Worm (Caenorhabditis elegans) whole organism, L1 larva: ENCODE results near the gene Y49F6B.20.

ENCODE experiments used
- Y116A8C.19 ChIP-seq: sonication (generic microtip); optimal IDR thresholded peaks from 2 replicates; lab custom pipeline; 2016; ENCODE audit warnings: missing compliant biosample characterization, missing genetic modification characterization, borderline replicate concordance
- alr-1 ChIP-seq: fragments of 200-800 bp; sonication (Bioruptor generic); optimal IDR thresholded peaks from 2 replicates; lab custom pipeline; 2018; ENCODE audit warnings: borderline replicate concordance, mild to moderate bottlenecking, missing genetic modification characterization, missing compliant biosample characterization
- ama-1 ChIP-seq: fragments of 150-350 bp; optimal IDR thresholded peaks from 2 replicates; lab custom pipeline; 2014
- ceh-63 ChIP-seq: fragments of 200-800 bp; sonication (Bioruptor generic); optimal IDR thresholded peaks from 2 replicates; lab custom pipeline; 2018; ENCODE audit warnings: mild to moderate bottlenecking, missing genetic modification characterization, missing compliant biosample characterization
- ceh-88 ChIP-seq: fragments of 200-800 bp; sonication (Bioruptor generic); IDR thresholded peaks from 2 replicates; pipeline ENCODE4 v1.3.6; 2022; ENCODE audit warnings: missing genetic modification characterization, missing compliant biosample characterization
- dsc-1 ChIP-seq: sonication (generic microtip); optimal IDR thresholded peaks from 2 replicates; lab custom pipeline; 2016; ENCODE audit warnings: mild to moderate bottlenecking, missing genetic modification characterization, missing compliant biosample characterization
- efl-1 ChIP-seq, 4 experiments: fragments of 150-350 bp; optimal IDR thresholded peaks in 3 of 4; peaks in 1 of 4; 1 replicate in 1 of 4; 2 replicates in 3 of 4; lab custom pipeline; 2014; ENCODE audit warnings: missing biosample characterization in 2 of 4, missing genetic modification characterization in 2 of 4, missing genetic modification reagents in 2 of 4
- efl-3 ChIP-seq: fragments of 200-800 bp; sonication (Bioruptor generic); optimal IDR thresholded peaks from 2 replicates; lab custom pipeline; 2018; ENCODE audit warnings: mild to moderate bottlenecking, missing genetic modification characterization, missing compliant biosample characterization
- egl-13 ChIP-seq: sonication (generic microtip); optimal IDR thresholded peaks from 2 replicates; lab custom pipeline; 2016; ENCODE audit warnings: missing genotype, missing genetic modification reagents, missing genetic modification characterization, missing compliant biosample characterization
- egl-27 ChIP-seq, 2 experiments: fragments of 150-350 bp in 1 of 2; sonication (generic microtip); optimal IDR thresholded peaks; 3 replicates each; lab custom pipeline; 2017 to 2018; ENCODE audit warnings: missing biosample characterization in 2 of 2, missing genetic modification characterization in 2 of 2, missing genetic modification reagents in 2 of 2
- elt-3 ChIP-seq, 6 experiments: fragments of 150-350 bp in 1 of 6; sonication (generic microtip); optimal IDR thresholded peaks; 2 replicates each; lab custom pipeline; 2017 to 2018; ENCODE audit warnings: missing biosample characterization in 6 of 6, missing genetic modification characterization in 6 of 6, inconsistent platforms in 1 of 6
- ets-5 ChIP-seq: fragments of 200-800 bp; sonication (Bioruptor generic); IDR thresholded peaks from 2 replicates; pipeline ENCODE4 v1.3.6; 2022; ENCODE audit warnings: missing genetic modification characterization, missing compliant biosample characterization
- fkh-10 ChIP-seq: sonication (generic microtip); optimal IDR thresholded peaks from 2 replicates; lab custom pipeline; 2017; ENCODE audit warnings: missing biosample characterization, missing genetic modification reagents, missing genetic modification characterization
- fos-1 ChIP-seq: fragments of 150-350 bp; optimal IDR thresholded peaks from 2 replicates; lab custom pipeline; 2014; ENCODE audit warnings: missing biosample characterization, missing genetic modification characterization
- irx-1 ChIP-seq: sonication (generic microtip); optimal IDR thresholded peaks from 2 replicates; lab custom pipeline; 2016; ENCODE audit warnings: missing genetic modification characterization, missing compliant biosample characterization
- mab-9 ChIP-seq: fragments of 200-800 bp; sonication (Bioruptor generic); IDR thresholded peaks from 2 replicates; pipeline ENCODE4 v1.3.6; 2022; ENCODE audit warnings: missing genetic modification reagents, missing genetic modification characterization, missing compliant biosample characterization
- mef-2 ChIP-seq: fragments of 150-350 bp; optimal IDR thresholded peaks from 2 replicates; lab custom pipeline; 2014; ENCODE audit warnings: missing biosample characterization, missing genetic modification characterization
- nhr-76 ChIP-seq: sonication (generic microtip); optimal IDR thresholded peaks from 2 replicates; lab custom pipeline; 2017; ENCODE audit warnings: missing biosample characterization, missing genetic modification characterization
- nhr-77 ChIP-seq: fragments of 150-350 bp; optimal IDR thresholded peaks from 2 replicates; lab custom pipeline; 2014; ENCODE audit warnings: missing biosample characterization, missing genetic modification characterization
- skn-1 ChIP-seq: fragments of 150-350 bp; optimal IDR thresholded peaks from 2 replicates; lab custom pipeline; 2014; ENCODE audit warnings: missing biosample characterization, missing genetic modification characterization
- snpc-4 ChIP-seq: fragments of 150-350 bp; optimal IDR thresholded peaks from 2 replicates; lab custom pipeline; 2014; ENCODE audit warnings: missing biosample characterization, missing genetic modification characterization
- sup-37 ChIP-seq: fragments of 200-800 bp; sonication (Bioruptor generic); optimal IDR thresholded peaks from 2 replicates; lab custom pipeline; 2018; ENCODE audit warnings: mild to moderate bottlenecking, missing genetic modification characterization, missing compliant biosample characterization
- tbx-2 ChIP-seq: sonication (generic microtip); optimal IDR thresholded peaks from 2 replicates; lab custom pipeline; 2016; ENCODE audit warnings: missing genetic modification characterization, missing compliant biosample characterization
- tlp-1 ChIP-seq: fragments of 150-350 bp; optimal IDR thresholded peaks from 2 replicates; lab custom pipeline; 2014; ENCODE audit warnings: missing biosample characterization, missing genetic modification characterization
- unc-86 ChIP-seq: sonication (generic microtip); optimal IDR thresholded peaks from 2 replicates; lab custom pipeline; 2016; ENCODE audit warnings: missing genetic modification characterization, missing compliant biosample characterization
- unc-98 ChIP-seq: fragments of 200-800 bp; sonication (Bioruptor generic); IDR thresholded peaks from 2 replicates; pipeline ENCODE4 v1.3.6; 2022; ENCODE audit warnings: missing genetic modification characterization, missing compliant biosample characterization
- xbp-1 ChIP-seq: sonication (generic microtip); optimal IDR thresholded peaks from 2 replicates; lab custom pipeline; 2016; ENCODE audit warnings: missing genetic modification characterization, missing compliant biosample characterization
- zip-4 ChIP-seq: fragments of 200-800 bp; sonication (Bioruptor generic); optimal IDR thresholded peaks from 2 replicates; lab custom pipeline; 2018; ENCODE audit warnings: mild to moderate bottlenecking, missing genetic modification characterization, moderate library complexity, missing compliant biosample characterization
- ztf-11 ChIP-seq, 2 experiments: sonication (generic microtip); optimal IDR thresholded peaks; 2 replicates each; lab custom pipeline; 2016 to 2017; ENCODE audit warnings: missing genetic modification characterization in 2 of 2, missing biosample characterization in 1 of 2, missing compliant biosample characterization in 1 of 2

Y49F6B.20 gene

DNA sequence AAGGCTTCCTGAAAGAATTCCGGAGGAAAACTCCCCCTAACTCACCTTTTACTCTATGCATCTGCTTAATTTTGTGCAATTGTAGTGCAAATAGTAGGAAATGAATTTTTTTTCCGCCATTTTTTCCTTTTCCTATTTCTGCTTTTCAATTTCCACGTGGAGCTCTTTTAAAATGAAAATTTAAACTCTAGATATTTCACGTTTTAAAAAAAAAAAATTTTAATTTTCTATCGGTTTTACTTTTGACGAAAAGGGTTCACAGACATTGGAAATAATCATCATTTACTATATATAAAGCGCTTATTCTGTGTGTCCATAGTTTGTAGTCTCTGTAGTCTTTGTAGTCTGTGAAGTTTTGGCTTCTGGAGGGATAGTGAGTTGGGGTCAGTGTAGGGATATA, 11.1 kb upstream of the Y49F6B.20 start, which contains the start of gene Y49F6B.8:
TSS of gene Y49F6B.8 (minus strand) at position 101 of the 400 bp plus-strand sequence.
- no peak for TF ChIP-seq fos-1

DNA sequence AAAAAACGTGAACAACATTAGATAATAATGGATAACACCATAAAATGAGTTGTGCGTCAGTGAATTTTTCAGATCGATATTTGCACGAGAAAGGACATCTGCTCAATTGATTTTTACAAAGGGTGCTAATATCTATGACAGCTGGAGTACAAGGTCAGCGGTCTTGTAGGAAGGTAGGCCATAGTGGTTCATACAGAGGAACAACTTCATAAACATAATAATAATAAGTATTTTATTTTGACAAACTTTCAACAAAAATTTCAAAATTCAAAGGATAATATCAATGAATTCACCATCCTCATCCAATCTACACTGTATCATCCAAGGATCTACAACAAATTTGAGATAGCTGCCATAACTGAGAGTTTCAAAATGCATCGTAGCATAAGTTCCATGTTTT, 6.7 kb upstream of the Y49F6B.20 start, which contains the start of gene fbxb-104:
TSS of gene fbxb-104 (minus strand) at position 101 of the 400 bp plus-strand sequence.
- TF ChIP-seq sup-37: no peak
- no peak for TF ChIP-seq ztf-11 (tag; optimal IDR thresholded peaks at IDR 0.05; lab: Kevin White, UChicago)
- TF ChIP-seq mab-9 (GFP tag; lab: Robert Waterston, UW): no peak
- no peak for TF ChIP-seq tlp-1 (tag; lab: Kevin White, UChicago)
- no peak for TF ChIP-seq zip-4 (GFP tag; lab: Kevin White, UChicago)
- no peak for TF ChIP-seq unc-86 (tag; lab: Kevin White, UChicago)
- TF ChIP-seq fkh-10: no peak
- no peak for TF ChIP-seq elt-3 (tag; optimal IDR thresholded peaks at IDR 0.05; lab: Kevin White, UChicago)
- TF ChIP-seq xbp-1: no peak
- TF ChIP-seq nhr-77: no peak

DNA sequence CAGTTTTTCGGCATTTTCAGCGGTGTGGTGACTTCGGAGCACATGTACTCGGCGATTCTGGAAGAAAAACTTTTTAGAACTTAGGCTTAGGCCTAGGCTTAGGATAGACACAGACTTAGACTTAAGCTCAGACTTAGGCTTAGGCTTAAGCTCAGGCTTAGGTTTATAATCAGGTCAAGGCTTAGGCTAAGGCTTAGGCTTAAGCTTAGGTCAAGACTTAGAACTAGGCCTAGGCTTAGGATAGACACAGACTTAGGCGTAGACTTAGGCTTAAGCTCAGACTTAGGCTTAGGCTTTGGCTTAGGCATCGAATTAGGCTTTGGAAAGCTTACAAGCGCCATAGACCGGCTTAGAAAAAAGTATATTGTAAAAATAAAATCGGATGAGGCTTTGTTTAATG, 6.1 kb upstream of the Y49F6B.20 start:
- no peak for TF ChIP-seq skn-1 (tag; lab: Kevin White, UChicago)
- no peak for TF ChIP-seq mef-2 (tag; lab: Kevin White, UChicago)

DNA sequence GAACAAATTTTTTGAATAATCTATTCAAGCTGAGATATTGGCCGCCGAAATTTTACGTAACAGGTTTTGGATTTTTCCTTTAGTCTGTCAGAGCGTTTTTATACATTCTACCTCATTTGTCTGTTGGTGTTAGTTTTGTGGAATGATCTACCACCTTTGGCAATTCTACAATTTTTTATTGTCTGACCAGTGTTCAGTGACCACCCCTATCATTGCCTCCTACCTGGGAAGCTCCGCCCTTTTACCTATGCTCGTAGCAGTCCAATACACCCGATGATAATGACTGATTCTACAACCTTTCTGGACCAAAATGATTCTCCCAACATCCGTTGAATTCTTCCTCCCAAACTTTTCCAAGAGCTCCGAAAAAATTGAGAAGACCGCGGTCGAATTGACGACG, 3.3 kb upstream of the Y49F6B.20 start, which contains the start of gene sdz-32:
TSS of gene sdz-32 (plus strand) at position 301 of the 400 bp plus-strand sequence.
- TF ChIP-seq efl-3 (GFP tag; lab: Kevin White, UChicago) (no peak), alr-1 (tag; lab: Kevin White, UChicago) (no peak), ceh-88 (GFP tag; lab: Robert Waterston, UW) (no peak), snpc-4 (tag; lab: Kevin White, UChicago) (no peak)

DNA sequence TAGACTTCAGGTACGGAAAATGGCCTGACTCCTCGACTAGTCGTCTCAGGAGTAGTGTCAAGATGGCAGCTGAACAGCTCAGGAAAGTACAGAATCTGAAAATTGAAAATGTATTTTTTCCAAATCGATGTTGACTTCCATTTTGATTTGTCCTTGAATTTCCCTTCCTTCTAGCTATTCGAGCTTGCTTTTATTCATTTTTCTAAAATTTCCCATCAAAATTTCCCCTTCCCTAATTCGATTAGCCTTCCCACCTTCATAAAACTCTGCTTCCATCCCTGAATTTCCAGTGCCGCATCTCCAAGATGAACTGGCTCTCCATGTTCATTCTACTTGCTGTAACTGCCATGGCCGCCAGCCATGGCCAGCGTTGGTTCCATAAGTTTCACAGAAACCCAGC, 2.4 kb upstream of the Y49F6B.20 start, which contains the start of gene Y49F6B.6:
TSS of gene Y49F6B.6 (plus strand) at position 301 of the 400 bp plus-strand sequence.
- TF ChIP-seq tbx-2 (no peak), irx-1 (tag; lab: Kevin White, UChicago) (no peak), elt-3 (tag; optimal IDR thresholded peaks at IDR 0.05; lab: Kevin White, UChicago) (no peak), Y116A8C.19 (tag; lab: Kevin White, UChicago) (no peak), ama-1 (lab: Kevin White, UChicago) (no peak), mef-2 (tag; lab: Kevin White, UChicago) (no peak), unc-98 (no peak), ceh-63 (no peak), dsc-1 (no peak), egl-27 (tag; optimal IDR thresholded peaks at IDR 0.05; lab: Kevin White, UChicago) (no peak)

DNA sequence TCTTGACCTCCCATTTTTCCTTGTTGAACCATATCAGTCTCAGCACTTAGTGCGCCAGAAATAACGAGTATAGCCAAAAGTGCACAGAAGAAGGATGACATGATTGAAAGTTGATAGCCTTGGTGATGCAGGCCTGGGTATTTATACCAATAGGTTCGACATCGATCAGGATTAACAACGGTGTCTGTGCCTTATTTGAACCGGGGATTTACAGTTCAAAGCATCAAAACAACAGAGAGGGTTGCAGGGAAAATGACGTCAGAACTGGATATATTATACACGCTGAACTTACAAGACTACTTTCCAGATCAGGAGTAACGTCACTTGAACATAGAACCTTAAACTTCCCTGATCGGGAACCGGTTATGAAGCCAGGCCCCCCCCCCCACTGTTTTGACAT, 1.9 kb upstream of the Y49F6B.20 start, which contains the start of gene Y49F6B.12:
TSS of gene Y49F6B.12 (minus strand) at position 101 of the 400 bp plus-strand sequence.
- no peak for TF ChIP-seq ets-5 (GFP tag; lab: Robert Waterston, UW)
- no peak for TF ChIP-seq egl-13 (tag; lab: Kevin White, UChicago)
- TF ChIP-seq, all 84 proteins: peak for 0

DNA sequence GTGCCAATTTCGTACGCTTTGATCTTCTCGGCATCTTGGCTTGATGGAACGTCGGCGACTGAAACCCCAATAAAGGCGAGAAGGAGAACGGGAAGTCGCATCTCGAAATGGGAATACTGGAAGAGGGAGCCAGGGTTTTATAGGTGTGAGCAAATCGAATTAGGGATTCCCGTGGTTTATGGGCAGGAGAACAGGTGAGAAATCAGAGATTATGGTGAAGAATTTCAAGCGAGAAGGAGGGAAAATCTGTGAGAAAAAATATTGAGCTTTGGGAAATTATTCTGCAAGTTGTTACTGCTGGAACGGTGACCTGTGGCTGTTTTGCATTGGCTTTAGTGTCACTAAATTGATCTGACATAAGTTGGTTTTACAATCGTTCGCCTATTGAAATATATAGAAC, 1.2 kb upstream of the Y49F6B.20 start, which contains the start of gene Y49F6B.13:
TSS of gene Y49F6B.13 (minus strand) at position 101 of the 400 bp plus-strand sequence.
- TF ChIP-seq nhr-76 (tag; lab: Kevin White, UChicago) (no peak), efl-1 (optimal IDR thresholded peaks at IDR 0.05; lab: Kevin White, UChicago) (no peak), efl-1 (GFP tag; optimal IDR thresholded peaks at IDR 0.05 in 1 of 2; lab: Kevin White, UChicago) (peak in 1 of 2 experiments; percentile 47)
